Worm (Caenorhabditis elegans) whole organism, L3 larva: ENCODE data around the gene F44G3.7.

Experiments
- aly-2 ChIP-seq: fragments of 150-350 bp; optimal IDR thresholded peaks from 2 replicates; lab custom pipeline; 2014; ENCODE audit warnings: missing biosample characterization, missing genetic modification characterization
- ceh-16 ChIP-seq: sonication (generic microtip); optimal IDR thresholded peaks from 2 replicates; lab custom pipeline; 2017; ENCODE audit warnings: missing biosample characterization, missing genetic modification characterization
- ceh-82 ChIP-seq: fragments of 150-350 bp; optimal IDR thresholded peaks from 2 replicates; lab custom pipeline; 2014; ENCODE audit warnings: missing biosample characterization, missing genetic modification characterization
- ceh-9 ChIP-seq: sonication (generic microtip); optimal IDR thresholded peaks from 2 replicates; lab custom pipeline; 2018; ENCODE audit warnings: missing biosample characterization, missing genetic modification characterization
- egl-27 ChIP-seq: sonication (generic microtip); optimal IDR thresholded peaks from 4 replicates; lab custom pipeline; 2017; ENCODE audit warnings: missing biosample characterization, missing genetic modification reagents, missing genetic modification characterization
- egl-5 ChIP-seq: fragments of 150-350 bp; optimal IDR thresholded peaks from 2 replicates; lab custom pipeline; 2017; ENCODE audit warnings: missing biosample characterization, missing genetic modification reagents, missing genetic modification characterization, inconsistent platforms
- elt-1 ChIP-seq: fragments of 150-350 bp; optimal IDR thresholded peaks from 2 replicates; lab custom pipeline; 2014; ENCODE audit warnings: missing biosample characterization, missing genetic modification characterization
- elt-2 ChIP-seq: sonication (generic microtip); optimal IDR thresholded peaks from 2 replicates; lab custom pipeline; 2016; ENCODE audit warnings: missing genetic modification reagents, mild to moderate bottlenecking, missing genetic modification characterization, missing compliant biosample characterization
- elt-3 ChIP-seq, 3 experiments: fragments of 150-350 bp in 1 of 3; sonication (generic microtip) in 2 of 3; optimal IDR thresholded peaks; 2 replicates in 2 of 3; 4 replicates in 1 of 3; lab custom pipeline; 2014 to 2017; ENCODE audit warnings: missing biosample characterization in 3 of 3, missing genetic modification characterization in 3 of 3
- eor-1 ChIP-seq, 2 experiments: fragments of 150-350 bp; optimal IDR thresholded peaks; 2 replicates each; lab custom pipeline; 2014 to 2018; ENCODE audit warnings: missing biosample characterization in 2 of 2, missing genetic modification characterization in 2 of 2
- fkh-2 ChIP-seq: fragments of 150-350 bp; optimal IDR thresholded peaks from 2 replicates; lab custom pipeline; 2014; ENCODE audit warnings: missing biosample characterization, missing genetic modification reagents, missing genetic modification characterization
- fos-1 ChIP-seq: fragments of 150-350 bp; optimal IDR thresholded peaks from 2 replicates; lab custom pipeline; 2014; ENCODE audit warnings: missing biosample characterization, missing genetic modification characterization
- jun-1 ChIP-seq: fragments of 150-350 bp; optimal IDR thresholded peaks from 2 replicates; lab custom pipeline; 2014; ENCODE audit warnings: missing biosample characterization, missing genetic modification reagents, missing genetic modification characterization
- lin-39 ChIP-seq: fragments of 150-350 bp; optimal IDR thresholded peaks from 2 replicates; lab custom pipeline; 2018; ENCODE audit warnings: missing biosample characterization, missing genetic modification reagents, missing genetic modification characterization
- lsy-12 ChIP-seq: sonication (generic microtip); optimal IDR thresholded peaks from 2 replicates; lab custom pipeline; 2016; ENCODE audit warnings: mild to moderate bottlenecking, missing genetic modification characterization, missing compliant biosample characterization
- mdl-1 ChIP-seq: fragments of 150-350 bp; optimal IDR thresholded peaks from 2 replicates; lab custom pipeline; 2014; ENCODE audit warnings: missing biosample characterization, missing genetic modification characterization
- nfya-1 ChIP-seq: sonication (generic microtip); optimal IDR thresholded peaks from 2 replicates; lab custom pipeline; 2017; ENCODE audit warnings: missing genetic modification characterization, mild to moderate bottlenecking, missing compliant biosample characterization, antibody characterized with exemption, moderate library complexity; ENCODE audit not compliant: insufficient read depth
- nhr-12 ChIP-seq: fragments of 150-350 bp; optimal IDR thresholded peaks from 2 replicates; lab custom pipeline; 2014; ENCODE audit warnings: missing biosample characterization, missing genetic modification characterization
- nhr-23 ChIP-seq: fragments of 150-350 bp; optimal IDR thresholded peaks from 2 replicates; lab custom pipeline; 2014; ENCODE audit warnings: missing biosample characterization, missing genetic modification reagents, missing genetic modification characterization
- nhr-237 ChIP-seq: fragments of 150-350 bp; optimal IDR thresholded peaks from 2 replicates; lab custom pipeline; 2014; ENCODE audit warnings: missing biosample characterization, missing genetic modification characterization
- nhr-25 ChIP-seq: sonication (generic microtip); optimal IDR thresholded peaks from 2 replicates; lab custom pipeline; 2017; ENCODE audit warnings: missing biosample characterization, missing genetic modification characterization
- nhr-67 ChIP-seq: fragments of 150-350 bp; optimal IDR thresholded peaks from 2 replicates; lab custom pipeline; 2014; ENCODE audit warnings: missing biosample characterization, missing genetic modification characterization
- nhr-76 ChIP-seq: fragments of 150-350 bp; sonication (generic microtip); optimal IDR thresholded peaks from 5 replicates; lab custom pipeline; 2014; ENCODE audit warnings: missing biosample characterization, missing genetic modification characterization
- pha-4 ChIP-seq: fragments of 150-350 bp; optimal IDR thresholded peaks from 2 replicates; lab custom pipeline; 2014; ENCODE audit warnings: missing biosample characterization, missing genetic modification reagents, missing genetic modification characterization
- pqm-1 ChIP-seq: fragments of 150-350 bp; optimal IDR thresholded peaks from 2 replicates; lab custom pipeline; 2017; ENCODE audit warnings: missing biosample characterization, missing genetic modification characterization, inconsistent platforms
- sea-2 ChIP-seq: fragments of 150-350 bp; sonication (generic microtip); optimal IDR thresholded peaks from 4 replicates; lab custom pipeline; 2014; ENCODE audit warnings: missing biosample characterization, missing genetic modification reagents, missing genetic modification characterization
- skn-1 ChIP-seq: fragments of 150-350 bp; optimal IDR thresholded peaks from 2 replicates; lab custom pipeline; 2014; ENCODE audit warnings: missing biosample characterization, missing genetic modification characterization
- snpc-4 ChIP-seq: fragments of 150-350 bp; optimal IDR thresholded peaks from 2 replicates; lab custom pipeline; 2014; ENCODE audit warnings: missing biosample characterization, missing genetic modification characterization
- tbx-2 ChIP-seq: sonication (generic microtip); optimal IDR thresholded peaks from 2 replicates; lab custom pipeline; 2016; ENCODE audit warnings: mild to moderate bottlenecking, missing genetic modification characterization, missing compliant biosample characterization
- unc-39 ChIP-seq: sonication (generic microtip); optimal IDR thresholded peaks from 4 replicates; lab custom pipeline; 2017; ENCODE audit warnings: missing biosample characterization, missing genetic modification characterization
- zag-1 ChIP-seq: fragments of 150-350 bp; optimal IDR thresholded peaks from 2 replicates; lab custom pipeline; 2014; ENCODE audit warnings: missing biosample characterization, missing genetic modification characterization
- ztf-4 ChIP-seq: fragments of 150-350 bp; optimal IDR thresholded peaks from 2 replicates; lab custom pipeline; 2014; ENCODE audit warnings: missing biosample characterization, missing genetic modification characterization

F44G3.7 gene

DNA sequence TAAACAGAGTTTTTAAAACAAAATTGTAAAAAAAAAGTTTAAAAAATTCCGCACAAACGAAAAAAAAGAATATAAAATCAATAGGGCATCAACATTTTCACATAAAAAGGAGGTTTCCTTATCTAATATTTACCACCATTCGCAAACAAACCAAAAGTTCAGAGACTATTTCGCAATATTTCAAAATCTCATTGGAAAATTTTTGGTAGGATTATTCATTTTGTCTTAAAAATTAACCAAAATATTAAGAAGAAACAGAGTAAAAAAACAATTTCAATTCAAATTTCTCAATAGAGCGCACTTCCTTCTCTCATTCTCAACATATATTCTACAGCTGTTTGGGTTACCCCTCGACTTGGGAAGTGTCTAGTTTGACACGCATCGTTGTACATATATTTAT lies 23.1 kb upstream of the F44G3.7 start:
- no peak for TF ChIP-seq nhr-237 (tag; lab: Kevin White, UChicago)
- TF ChIP-seq pqm-1 (tag; lab: Kevin White, UChicago): peak; percentile 16
- TF ChIP-seq pha-4 (tag; lab: Kevin White, UChicago): peak; percentile 71
- no peak for TF ChIP-seq lin-39
- TF ChIP-seq elt-2 (tag; lab: Kevin White, UChicago): peak; percentile 42

DNA sequence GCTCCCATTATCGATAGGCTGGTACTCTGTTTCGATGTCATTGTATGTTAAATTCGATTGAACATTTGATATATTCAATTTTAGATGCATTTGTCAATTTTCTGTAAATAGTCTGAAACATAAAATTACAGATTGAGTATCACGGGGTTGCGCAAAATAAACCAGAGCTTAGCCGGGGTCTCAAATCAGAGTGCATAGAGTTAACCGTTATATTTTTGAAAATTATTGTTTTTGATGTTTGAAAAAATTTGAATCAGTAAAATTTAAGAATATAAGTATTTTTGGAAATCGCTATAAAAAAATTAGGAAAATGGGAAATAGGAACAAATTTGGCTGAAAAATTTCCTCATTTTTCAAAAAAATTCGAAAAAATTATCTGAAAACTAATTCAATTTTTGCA lies 22.7 kb upstream of the F44G3.7 start, which contains the start of gene F10A3.17:
TSS of gene F10A3.17 (minus strand) at position 101 of the 400 bp plus-strand sequence.
- no peak for TF ChIP-seq ceh-16 (tag; lab: Kevin White, UChicago)
- no peak for TF ChIP-seq snpc-4 (tag; lab: Kevin White, UChicago)
- TF ChIP-seq eor-1 (tag; optimal IDR thresholded peaks at IDR 0.05; lab: Kevin White, UChicago): no peak
- TF ChIP-seq aly-2 (tag; lab: Kevin White, UChicago): no peak
- TF ChIP-seq mdl-1 (tag; lab: Kevin White, UChicago): no peak

DNA sequence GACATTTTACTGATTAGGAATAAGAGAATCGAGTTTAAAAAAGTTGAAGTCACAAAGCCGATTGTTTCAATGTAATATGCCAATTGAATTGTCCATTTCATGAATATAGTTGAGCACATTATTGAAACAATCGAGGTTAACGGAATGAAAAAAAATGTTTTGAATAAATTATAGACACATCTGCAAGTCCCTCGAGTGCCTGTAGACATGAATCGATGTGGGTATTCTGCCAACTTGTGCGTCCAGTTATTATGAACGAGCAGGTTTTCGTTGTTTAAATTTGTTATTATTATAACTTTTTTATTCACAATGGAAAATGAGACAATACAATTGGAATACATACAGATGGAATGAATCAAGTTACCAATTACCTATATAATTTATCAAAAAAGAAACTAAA lies 21.4 kb upstream of the F44G3.7 start, which contains the start of gene str-99:
TSS of gene str-99 (minus strand) at position 101 of the 400 bp plus-strand sequence.
- TF ChIP-seq elt-1 (tag; lab: Kevin White, UChicago) (no peak), skn-1 (no peak), zag-1 (no peak), nhr-237 (tag; lab: Kevin White, UChicago) (no peak), ztf-4 (tag; lab: Kevin White, UChicago) (no peak), egl-27 (tag; lab: Kevin White, UChicago) (no peak), lin-39 (no peak), pha-4 (tag; lab: Kevin White, UChicago) (no peak), ceh-16 (tag; lab: Kevin White, UChicago) (no peak)

DNA sequence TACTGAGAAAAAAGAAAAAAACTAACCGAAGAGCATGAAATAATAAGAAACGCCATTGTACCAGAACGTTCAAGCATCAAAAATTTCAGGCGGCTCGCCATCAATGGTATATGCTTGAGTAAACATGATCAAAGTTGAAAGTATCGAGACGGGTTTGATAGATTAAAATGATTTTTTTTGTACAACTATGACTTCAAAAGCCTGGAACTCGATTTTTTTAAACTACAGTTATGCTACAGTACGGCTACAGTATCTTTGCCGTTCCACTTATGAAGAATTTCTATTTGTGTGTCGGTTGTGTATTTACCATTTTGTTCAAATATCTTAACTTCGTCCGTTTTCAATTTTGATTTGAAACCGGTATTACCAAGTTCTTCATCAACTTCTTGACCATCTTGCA lies 18.2 kb upstream of the F44G3.7 start, which contains the start of gene str-97:
TSS of gene str-97 (minus strand) at position 101 of the 400 bp plus-strand sequence.
- no peak for TF ChIP-seq nhr-25 (tag; lab: Kevin White, UChicago)

DNA sequence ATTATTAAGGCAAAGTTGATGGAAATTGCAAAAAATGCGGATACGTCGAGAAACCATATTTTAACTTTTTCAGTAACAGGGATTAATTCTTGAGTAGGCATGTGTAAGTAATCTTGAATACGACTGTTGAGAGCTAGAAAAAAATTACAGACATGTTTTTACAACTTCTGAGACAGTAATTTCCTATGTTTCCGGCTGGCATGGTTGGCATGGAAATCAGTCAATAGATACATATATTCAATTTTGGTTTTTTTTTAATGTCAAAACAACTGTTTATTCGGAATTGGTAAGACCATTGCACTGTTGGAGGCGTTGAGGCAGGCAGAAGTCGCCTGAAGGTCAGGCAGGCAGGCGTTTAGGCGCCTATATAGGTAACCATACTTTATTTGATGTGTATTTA lies 16.4 kb upstream of the F44G3.7 start, which contains the start of gene str-254:
TSS of gene str-254 (minus strand) at position 101 of the 400 bp plus-strand sequence.
- TF ChIP-seq sea-2 (GFP tag; lab: Kevin White, UChicago) (no peak), jun-1 (tag; lab: Kevin White, UChicago) (no peak), aly-2 (tag; lab: Kevin White, UChicago) (no peak), egl-5 (tag; lab: Kevin White, UChicago) (no peak), elt-2 (tag; lab: Kevin White, UChicago) (no peak), lsy-12 (tag; lab: Kevin White, UChicago) (no peak), elt-3 (tag; optimal IDR thresholded peaks at IDR 0.05; lab: Kevin White, UChicago) (no peak), pqm-1 (tag; lab: Kevin White, UChicago) (no peak), nhr-237 (tag; lab: Kevin White, UChicago) (no peak), ceh-16 (tag; lab: Kevin White, UChicago) (no peak), fkh-2 (no peak), snpc-4 (tag; lab: Kevin White, UChicago) (no peak)
- TF ChIP-seq, all 47 proteins: peak for 0

DNA sequence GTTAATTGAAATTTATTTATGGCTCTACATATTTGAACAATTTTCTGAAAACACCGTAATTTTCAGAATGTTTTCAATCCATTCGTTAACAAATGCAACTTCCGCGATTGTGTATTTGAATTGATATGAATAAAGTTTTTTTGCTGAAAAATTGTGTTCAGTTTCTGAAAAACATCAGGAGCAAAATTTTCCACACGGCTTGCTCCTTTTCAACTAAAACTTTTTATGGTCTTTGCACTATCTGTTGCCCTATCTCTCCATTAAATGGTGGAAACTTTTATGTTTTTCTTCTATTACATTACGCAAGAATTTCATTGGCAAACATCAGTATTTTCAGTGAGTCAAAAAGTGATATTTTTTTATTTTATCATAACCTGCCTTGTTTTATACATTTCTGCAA lies 11.9 kb upstream of the F44G3.7 start, which contains the start of gene F10A3.4:
TSS of gene F10A3.4 (plus strand) at position 301 of the 400 bp plus-strand sequence.
- TF ChIP-seq nfya-1: no peak
- no peak for TF ChIP-seq pqm-1 (tag; lab: Kevin White, UChicago)
- no peak for TF ChIP-seq ceh-9 (tag; lab: Kevin White, UChicago)
- TF ChIP-seq elt-2 (tag; lab: Kevin White, UChicago): peak; percentile 15
- no peak for TF ChIP-seq zag-1

DNA sequence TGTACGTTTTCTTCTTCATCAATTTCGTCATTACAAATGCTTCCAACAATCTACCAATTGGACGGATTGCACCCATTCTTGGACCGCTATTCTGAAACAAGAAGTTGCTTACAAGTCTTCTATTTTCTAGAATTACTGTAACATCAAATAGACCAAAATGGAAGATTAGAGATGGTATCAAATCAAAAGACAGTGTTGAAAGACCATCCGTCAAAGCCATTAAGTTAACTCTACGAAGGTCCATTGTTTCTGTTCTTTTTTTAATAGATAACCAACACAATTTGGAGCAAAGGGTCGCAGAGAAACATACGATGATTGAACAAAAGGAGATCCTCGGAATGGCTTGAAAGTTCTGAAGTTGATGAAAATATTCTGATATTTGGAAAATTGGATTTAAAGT lies 8.1 kb upstream of the F44G3.7 start:
- TF ChIP-seq nhr-12 (no peak), unc-39 (no peak), tbx-2 (tag; lab: Kevin White, UChicago) (no peak), snpc-4 (tag; lab: Kevin White, UChicago) (no peak), lin-39 (no peak), nhr-237 (tag; lab: Kevin White, UChicago) (no peak), pqm-1 (tag; lab: Kevin White, UChicago) (no peak), nhr-67 (no peak), nhr-76 (tag; lab: Kevin White, UChicago) (no peak), zag-1 (no peak), ceh-16 (tag; lab: Kevin White, UChicago) (no peak), fos-1 (no peak), mdl-1 (tag; lab: Kevin White, UChicago) (no peak), nhr-23 (tag; lab: Kevin White, UChicago) (no peak), ceh-82 (tag; lab: Kevin White, UChicago) (no peak), nfya-1 (no peak)
